Worm (Caenorhabditis elegans): Measurements from ENCODE around the gene exp-2.

- TF ChIP-seq nhr-23 (tag; optimal IDR thresholded peaks at IDR 0.05) (no peak), unc-62 (GFP tag; optimal IDR thresholded peaks at IDR 0.05) (no peak), fos-1 (tag; optimal IDR thresholded peaks at IDR 0.05) (no peak), ama-1 (optimal IDR thresholded peaks at IDR 0.05) (no peak)
These were observed 34.5 kb upstream of the exp-2 start, which contains the start of gene smut-1 for ce11 chrV:6096559-6097155.

Measured in whole organism, L3 larva.